Worm (Caenorhabditis elegans) whole organism, L1 larva: ENCODE data around the gene C34E10.10.

Experiments used
- F16B12.6 ChIP-seq: fragments of 150-350 bp; optimal IDR thresholded peaks from 2 replicates; lab custom pipeline; 2014; ENCODE audit warnings: missing biosample characterization, missing genetic modification characterization
- Y116A8C.19 ChIP-seq: sonication (generic microtip); optimal IDR thresholded peaks from 2 replicates; lab custom pipeline; 2016; ENCODE audit warnings: missing compliant biosample characterization, missing genetic modification characterization, borderline replicate concordance
- ceh-63 ChIP-seq: fragments of 200-800 bp; sonication (Bioruptor generic); optimal IDR thresholded peaks from 2 replicates; lab custom pipeline; 2018; ENCODE audit warnings: mild to moderate bottlenecking, missing genetic modification characterization, missing compliant biosample characterization
- ceh-8 ChIP-seq: fragments of 200-800 bp; sonication (Bioruptor generic); optimal IDR thresholded peaks from 2 replicates; lab custom pipeline; 2018; ENCODE audit warnings: mild to moderate bottlenecking, missing genetic modification characterization, moderate library complexity, missing compliant biosample characterization
- hlh-17 ChIP-seq: fragments of 200-800 bp; sonication (Bioruptor generic); optimal IDR thresholded peaks from 2 replicates; lab custom pipeline; 2018; ENCODE audit warnings: missing genetic modification characterization, mild to moderate bottlenecking, missing compliant biosample characterization, moderate library complexity, borderline replicate concordance
- lin-35 ChIP-seq, 2 experiments: fragments of 150-350 bp; optimal IDR thresholded peaks; 2 replicates each; lab custom pipeline; 2014; ENCODE audit warnings: missing biosample characterization in 2 of 2, missing genetic modification characterization in 2 of 2, missing genetic modification reagents in 2 of 2
- nhr-12 ChIP-seq: sonication (generic microtip); optimal IDR thresholded peaks from 2 replicates; lab custom pipeline; 2017; ENCODE audit warnings: missing biosample characterization, missing genetic modification characterization
- nhr-237 ChIP-seq: fragments of 150-350 bp; optimal IDR thresholded peaks from 2 replicates; lab custom pipeline; 2014; ENCODE audit warnings: missing biosample characterization, missing genetic modification characterization
- skn-1 ChIP-seq: fragments of 150-350 bp; optimal IDR thresholded peaks from 2 replicates; lab custom pipeline; 2014; ENCODE audit warnings: missing biosample characterization, missing genetic modification characterization
- snpc-4 ChIP-seq: fragments of 150-350 bp; optimal IDR thresholded peaks from 2 replicates; lab custom pipeline; 2014; ENCODE audit warnings: missing biosample characterization, missing genetic modification characterization
- sptf-1 ChIP-seq: fragments of 150-350 bp; optimal IDR thresholded peaks from 2 replicates; lab custom pipeline; 2014; ENCODE audit warnings: missing biosample characterization, missing genetic modification characterization
- zag-1 ChIP-seq: fragments of 150-350 bp; optimal IDR thresholded peaks from 2 replicates; lab custom pipeline; 2014; ENCODE audit warnings: missing biosample characterization, missing genetic modification characterization
- zip-4 ChIP-seq: fragments of 200-800 bp; sonication (Bioruptor generic); optimal IDR thresholded peaks from 2 replicates; lab custom pipeline; 2018; ENCODE audit warnings: mild to moderate bottlenecking, missing genetic modification characterization, moderate library complexity, missing compliant biosample characterization

DNA sequence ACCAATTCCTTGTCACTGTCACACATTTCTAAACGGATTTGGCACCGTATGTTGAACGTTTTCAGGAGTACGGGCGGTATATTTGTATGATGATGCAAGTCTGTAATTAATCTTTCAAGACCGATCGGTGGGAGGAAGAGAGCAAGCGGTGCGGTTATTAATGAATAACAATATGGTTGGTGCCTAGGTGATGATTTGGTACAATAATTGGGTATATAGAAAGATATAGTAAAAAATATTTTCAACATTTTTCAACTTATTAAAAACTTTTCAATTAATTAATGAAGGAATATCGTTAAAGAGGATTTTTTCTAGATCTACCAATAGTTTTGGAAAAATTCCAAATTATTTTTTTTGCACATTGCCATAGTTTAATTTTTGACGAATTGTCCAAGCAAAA is 16.9 kb upstream of the C34E10.10 start, which contains the start of gene cnd-1:
- TF ChIP-seq zip-4 (GFP tag; lab: Kevin White, UChicago) (no peak), snpc-4 (tag; lab: Kevin White, UChicago) (no peak), ceh-8 (GFP tag; lab: Kevin White, UChicago) (no peak), F16B12.6 (tag; lab: Kevin White, UChicago) (no peak), skn-1 (tag; lab: Kevin White, UChicago) (no peak), Y116A8C.19 (tag; lab: Kevin White, UChicago) (no peak), nhr-237 (no peak), lin-35 (GFP tag; optimal IDR thresholded peaks at IDR 0.05; lab: Kevin White, UChicago) (no peak), zag-1 (tag; lab: Kevin White, UChicago) (no peak), sptf-1 (tag; lab: Kevin White, UChicago) (no peak), nhr-12 (tag; lab: Kevin White, UChicago) (no peak), hlh-17 (GFP tag; lab: Kevin White, UChicago) (no peak), ceh-63 (no peak)
